Worm (Caenorhabditis elegans) whole organism, young adult: Measurements from ENCODE around the gene C06E7.88.

Experiments
- B0019.2 ChIP-seq: fragments of 200-800 bp; sonication (Bioruptor generic); conservative IDR thresholded peaks from 2 replicates; pipeline ENCODE4 v1.3.6; 2022; ENCODE audit warnings: missing genetic modification reagents, missing genetic modification characterization, missing compliant biosample characterization
- B0261.1 ChIP-seq: sonication (generic microtip); optimal IDR thresholded peaks from 2 replicates; lab custom pipeline; 2016; ENCODE audit warnings: mild to moderate bottlenecking, missing genetic modification characterization, moderate library complexity, missing compliant biosample characterization
- C06A6.2 ChIP-seq: fragments of 200-800 bp; sonication (Bioruptor generic); conservative IDR thresholded peaks from 2 replicates; pipeline ENCODE4 v1.3.6; 2022; ENCODE audit warnings: missing genetic modification characterization, missing compliant biosample characterization
- F10E7.11 ChIP-seq: sonication (generic microtip); optimal IDR thresholded peaks from 2 replicates; lab custom pipeline; 2017; ENCODE audit warnings: mild to moderate bottlenecking, missing genetic modification characterization, moderate library complexity, missing compliant biosample characterization
- F37B4.10 ChIP-seq: fragments of 200-800 bp; sonication (Bioruptor generic); IDR thresholded peaks from 2 replicates; pipeline ENCODE4 v1.3.6; 2022; ENCODE audit warnings: missing genetic modification characterization, missing compliant biosample characterization
- F39B2.1 ChIP-seq: fragments of 200-800 bp; sonication (Bioruptor generic); IDR thresholded peaks from 2 replicates; pipeline ENCODE4 v1.3.6; 2022; ENCODE audit warnings: missing genetic modification reagents, missing genetic modification characterization, missing compliant biosample characterization
- F49E8.2 ChIP-seq: sonication (generic microtip); optimal IDR thresholded peaks from 3 replicates; lab custom pipeline; 2017; ENCODE audit warnings: missing genetic modification characterization, mild to moderate bottlenecking, missing compliant biosample characterization, antibody characterized with exemption, moderate library complexity; ENCODE audit not compliant: insufficient read depth
- F57C9.4 ChIP-seq: sonication (generic microtip); optimal IDR thresholded peaks from 2 replicates; lab custom pipeline; 2017; ENCODE audit warnings: mild to moderate bottlenecking, missing genetic modification characterization, missing compliant biosample characterization
- K11D2.4 ChIP-seq: fragments of 200-800 bp; sonication (Bioruptor generic); IDR thresholded peaks from 2 replicates; pipeline ENCODE4 v1.3.6; 2022; ENCODE audit warnings: missing genetic modification reagents, missing genetic modification characterization, missing compliant biosample characterization
- Y67H2A.10 ChIP-seq: fragments of 200-800 bp; sonication (Bioruptor generic); conservative IDR thresholded peaks from 2 replicates; pipeline ENCODE4 v1.3.6; 2022; ENCODE audit warnings: missing genetic modification reagents, missing genetic modification characterization, missing compliant biosample characterization
- Y79H2A.3 ChIP-seq: fragments of 200-800 bp; sonication (Bioruptor generic); conservative IDR thresholded peaks from 2 replicates; pipeline ENCODE4 v1.3.6; 2022; ENCODE audit warnings: missing genetic modification reagents, missing genetic modification characterization, missing compliant biosample characterization
- ZK185.1 ChIP-seq: sonication (generic microtip); optimal IDR thresholded peaks from 2 replicates; lab custom pipeline; 2016; ENCODE audit warnings: mild to moderate bottlenecking, missing genetic modification characterization, missing compliant biosample characterization; ENCODE audit not compliant: poor library complexity, severe bottlenecking
- akir-1 ChIP-seq: fragments of 200-800 bp; sonication (Bioruptor generic); optimal IDR thresholded peaks from 2 replicates; lab custom pipeline; 2018; ENCODE audit warnings: mild to moderate bottlenecking, missing genetic modification characterization, moderate library complexity, missing compliant biosample characterization
- aptf-2 ChIP-seq: fragments of 200-800 bp; sonication (Bioruptor generic); conservative IDR thresholded peaks from 2 replicates; pipeline ENCODE4 v1.3.6; 2022; ENCODE audit warnings: missing genetic modification reagents, missing genetic modification characterization, missing compliant biosample characterization
- athp-1 ChIP-seq: sonication (generic microtip); optimal IDR thresholded peaks from 2 replicates; lab custom pipeline; 2017; ENCODE audit warnings: mild to moderate bottlenecking, missing genetic modification characterization, missing compliant biosample characterization
- ceh-27 ChIP-seq: fragments of 200-800 bp; sonication (Bioruptor generic); optimal IDR thresholded peaks from 2 replicates; lab custom pipeline; 2018; ENCODE audit warnings: mild to moderate bottlenecking, missing genetic modification characterization, moderate library complexity, missing compliant biosample characterization
- ceh-79 ChIP-seq: sonication (generic microtip); optimal IDR thresholded peaks from 2 replicates; lab custom pipeline; 2017; ENCODE audit warnings: mild to moderate bottlenecking, missing genetic modification characterization, missing compliant biosample characterization
- chd-7 ChIP-seq: sonication (generic microtip); optimal IDR thresholded peaks from 2 replicates; lab custom pipeline; 2016; ENCODE audit warnings: mild to moderate bottlenecking, missing genetic modification characterization, moderate library complexity, missing compliant biosample characterization
- dox-1 ChIP-seq: fragments of 200-800 bp; sonication (Bioruptor generic); IDR thresholded peaks from 2 replicates; pipeline ENCODE4 v1.3.6; 2022; ENCODE audit warnings: missing genetic modification reagents, missing genetic modification characterization, missing compliant biosample characterization
- efl-1 ChIP-seq: fragments of 150-350 bp; optimal IDR thresholded peaks from 2 replicates; lab custom pipeline; 2014; ENCODE audit warnings: missing biosample characterization, missing genetic modification reagents, missing genetic modification characterization
- fkh-3 ChIP-seq: sonication (generic microtip); optimal IDR thresholded peaks from 2 replicates; lab custom pipeline; 2016; ENCODE audit warnings: mild to moderate bottlenecking, missing genetic modification characterization, missing compliant biosample characterization
- gei-17 ChIP-seq: fragments of 200-800 bp; sonication (Bioruptor generic); optimal IDR thresholded peaks from 2 replicates; lab custom pipeline; 2018; ENCODE audit warnings: mild to moderate bottlenecking, missing genetic modification characterization, missing compliant biosample characterization
- hlh-12 ChIP-seq: sonication (generic microtip); optimal IDR thresholded peaks from 2 replicates; lab custom pipeline; 2016; ENCODE audit warnings: missing genetic modification characterization, missing compliant biosample characterization
- hsf-1 ChIP-seq: fragments of 200-800 bp; sonication (Bioruptor generic); IDR thresholded peaks from 2 replicates; pipeline ENCODE4 v1.3.6; 2022; ENCODE audit warnings: missing genetic modification reagents, missing genetic modification characterization, missing compliant biosample characterization
- let-526 ChIP-seq: fragments of 200-800 bp; sonication (Bioruptor generic); IDR thresholded peaks from 2 replicates; pipeline ENCODE4 v1.3.6; 2022; ENCODE audit warnings: missing genetic modification reagents, missing genetic modification characterization, missing compliant biosample characterization
- lir-1 ChIP-seq: fragments of 200-800 bp; sonication (Bioruptor generic); conservative IDR thresholded peaks from 2 replicates; pipeline ENCODE4 v1.3.6; 2022; ENCODE audit warnings: missing genetic modification reagents, missing genetic modification characterization, missing compliant biosample characterization
- madf-10 ChIP-seq: sonication (generic microtip); optimal IDR thresholded peaks from 2 replicates; lab custom pipeline; 2016; ENCODE audit warnings: mild to moderate bottlenecking, missing genetic modification characterization, missing compliant biosample characterization
- mel-28 ChIP-seq: sonication (generic microtip); optimal IDR thresholded peaks from 2 replicates; lab custom pipeline; 2016; ENCODE audit warnings: borderline replicate concordance, mild to moderate bottlenecking, missing genetic modification characterization, missing compliant biosample characterization
- mxl-1 ChIP-seq: sonication (generic microtip); optimal IDR thresholded peaks from 2 replicates; lab custom pipeline; 2016; ENCODE audit warnings: missing genetic modification characterization, missing compliant biosample characterization
- nfya-1 ChIP-seq: sonication (generic microtip); optimal IDR thresholded peaks from 2 replicates; lab custom pipeline; 2017; ENCODE audit warnings: antibody characterized with exemption, missing compliant biosample characterization, missing genetic modification characterization, borderline replicate concordance; ENCODE audit not compliant: insufficient read depth
- nhr-179 ChIP-seq: sonication (generic microtip); optimal IDR thresholded peaks from 2 replicates; lab custom pipeline; 2016; ENCODE audit warnings: mild to moderate bottlenecking, missing genetic modification characterization, missing compliant biosample characterization
- repo-1 ChIP-seq: sonication (generic microtip); optimal IDR thresholded peaks from 2 replicates; lab custom pipeline; 2017; ENCODE audit warnings: mild to moderate bottlenecking, missing genetic modification characterization, missing compliant biosample characterization
- rpc-1 ChIP-seq, 2 experiments: fragments of 150-350 bp in 1 of 2; sonication (generic microtip) in 1 of 2; optimal IDR thresholded peaks; 2 replicates each; lab custom pipeline; 2014 to 2018; ENCODE audit warnings: missing biosample characterization in 1 of 2, missing genetic modification characterization in 1 of 2, missing genetic modification reagents in 1 of 2, missing genotype in 1 of 2
- sdz-38 ChIP-seq: sonication (generic microtip); optimal IDR thresholded peaks from 2 replicates; lab custom pipeline; 2016; ENCODE audit warnings: missing genotype, missing genetic modification characterization, missing compliant biosample characterization
- snpc-4 ChIP-seq, 5 experiments: fragments of 150-350 bp in 1 of 5; sonication (generic microtip) in 4 of 5; optimal IDR thresholded peaks; 2 replicates each; lab custom pipeline; 2014 to 2018; ENCODE audit warnings: missing genetic modification characterization in 5 of 5, missing biosample characterization in 3 of 5, antibody characterized with exemption in 2 of 5, mild to moderate bottlenecking in 2 of 5, missing compliant biosample characterization in 2 of 5, missing genotype in 2 of 5, moderate library complexity in 2 of 5, missing genetic modification reagents in 1 of 5
- ztf-18 ChIP-seq: sonication (generic microtip); optimal IDR thresholded peaks from 2 replicates; lab custom pipeline; 2016; ENCODE audit warnings: missing genotype, mild to moderate bottlenecking, missing genetic modification characterization, missing compliant biosample characterization
- ztf-28 ChIP-seq: fragments of 200-800 bp; sonication (Bioruptor generic); IDR thresholded peaks from 2 replicates; pipeline ENCODE4 v1.3.6; 2022; ENCODE audit warnings: missing genetic modification reagents, missing genetic modification characterization, missing compliant biosample characterization

The C06E7.88 gene

DNA sequence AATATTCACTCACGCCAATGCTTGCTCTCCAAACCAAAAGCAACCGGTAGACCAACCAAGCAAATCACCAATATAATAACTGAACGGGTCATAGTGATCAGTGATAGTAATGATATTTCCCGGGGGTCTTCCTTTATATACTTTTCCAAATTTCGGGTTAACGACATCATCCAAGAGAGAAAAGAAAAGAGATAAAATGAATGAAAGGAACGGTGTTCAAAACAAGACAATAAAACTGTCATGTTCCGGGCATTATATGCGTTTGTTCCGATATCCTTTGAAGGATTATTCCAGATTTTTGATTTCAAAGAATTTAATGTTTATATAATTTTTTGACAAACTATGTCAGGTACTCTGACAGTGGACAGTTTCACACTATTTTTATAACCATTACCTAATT lies at the start of gene C06E7.88:
Gene C06E7.88 (minus strand): TSS at position 101 of the 400 bp plus-strand sequence.
- TF ChIP-seq F49E8.2 (tag; lab: Kevin White, UChicago): no peak
- no peak for TF ChIP-seq Y79H2A.3
- no peak for TF ChIP-seq F10E7.11
- TF ChIP-seq Y67H2A.10 (GFP tag; lab: Robert Waterston, UW): no peak
- no peak for TF ChIP-seq F37B4.10
- no peak for TF ChIP-seq efl-1 (GFP tag; lab: Kevin White, UChicago)
- no peak for TF ChIP-seq chd-7

DNA sequence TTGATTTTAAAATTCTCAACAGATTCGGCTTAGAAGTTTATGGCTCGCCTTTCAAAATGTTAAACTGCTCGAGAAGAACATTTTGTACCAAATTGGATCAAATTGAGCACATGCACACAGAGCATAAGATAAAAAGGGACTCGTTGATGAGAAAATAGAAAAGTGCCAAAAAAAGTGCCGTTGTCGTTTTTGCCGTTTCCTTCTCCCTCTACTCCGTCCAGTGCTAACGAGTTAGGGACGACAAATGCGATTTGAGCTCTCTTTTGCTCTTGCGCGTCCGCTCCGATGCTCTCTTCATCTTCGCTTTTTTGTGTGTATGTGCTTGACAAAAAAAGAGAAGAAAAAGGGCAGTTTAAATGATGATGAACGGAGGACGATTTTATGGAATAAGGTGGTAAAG lies 48.1 kb upstream of the C06E7.88 start:
- TF ChIP-seq fkh-3 (no peak), Y79H2A.3 (no peak), ceh-79 (tag; lab: Kevin White, UChicago) (no peak), lir-1 (no peak), C06A6.2 (GFP tag; lab: Robert Waterston, UW) (no peak), dox-1 (GFP tag; lab: Robert Waterston, UW) (no peak)

DNA sequence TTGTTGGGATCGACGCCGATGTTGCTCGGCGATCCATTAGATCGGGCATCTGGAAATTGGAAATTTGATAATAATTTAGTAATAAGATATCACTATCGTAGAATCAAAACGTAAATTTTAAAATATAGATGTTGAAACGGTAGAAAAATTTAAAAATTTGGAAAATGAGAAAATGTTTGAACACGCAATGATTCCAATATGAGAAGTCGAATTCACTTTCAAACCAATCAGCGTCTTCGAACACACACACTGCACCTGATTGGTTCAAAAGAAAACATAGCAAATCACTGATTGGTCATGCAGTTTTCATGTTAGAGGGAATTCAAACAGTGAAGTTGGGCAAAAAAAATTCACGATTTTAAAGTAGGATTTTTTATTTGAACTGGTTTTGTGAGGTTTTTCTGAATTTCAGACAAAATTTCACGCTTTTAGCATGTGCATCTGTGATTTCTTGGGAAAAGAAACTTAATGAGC lies 36.3 kb upstream of the C06E7.88 start, which contains the start of gene H04M03.12:
Gene H04M03.12 (minus strand): TSS at position 51 of the 474 bp plus-strand sequence.
- TF ChIP-seq ztf-18 (no peak), hsf-1 (GFP tag; lab: Robert Waterston, UW) (no peak), B0261.1 (tag; lab: Kevin White, UChicago) (no peak), K11D2.4 (GFP tag; lab: Robert Waterston, UW) (no peak), lir-1 (no peak), F39B2.1 (GFP tag; lab: Robert Waterston, UW) (no peak), akir-1 (GFP tag; lab: Kevin White, UChicago) (no peak), athp-1 (tag; lab: Kevin White, UChicago) (no peak), ztf-28 (GFP tag; lab: Robert Waterston, UW) (no peak), snpc-4 (GFP tag; optimal IDR thresholded peaks at IDR 0.05; lab: Kevin White, UChicago) (no peak), snpc-4 (tag; optimal IDR thresholded peaks at IDR 0.05; lab: Kevin White, UChicago) (no peak), hlh-12 (no peak), ceh-27 (GFP tag; lab: Kevin White, UChicago) (no peak), repo-1 (no peak)

DNA sequence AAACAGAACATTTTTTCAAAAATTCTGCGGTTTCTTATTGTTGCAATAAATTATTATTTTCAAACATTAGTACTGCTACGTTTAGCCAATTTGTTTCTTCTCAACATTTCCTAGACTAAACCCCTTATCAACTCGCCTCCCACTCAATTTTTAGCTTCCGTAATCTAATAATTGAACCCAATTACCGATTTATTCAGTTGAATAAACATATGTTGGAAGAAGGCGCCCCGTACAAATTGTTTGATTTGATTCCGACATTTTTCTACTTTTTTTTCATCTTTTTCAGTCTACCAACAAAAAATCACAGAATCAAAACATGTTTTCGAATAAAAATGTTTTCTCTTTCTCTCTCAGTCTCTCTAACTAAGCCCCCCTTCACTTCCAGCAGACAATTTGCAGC lies 35.6 kb upstream of the C06E7.88 start:
- no peak for TF ChIP-seq nfya-1 (tag; lab: Kevin White, UChicago)
- no peak for TF ChIP-seq F37B4.10
- TF ChIP-seq lir-1: no peak
- TF ChIP-seq ceh-27 (GFP tag; lab: Kevin White, UChicago): no peak
- no peak for TF ChIP-seq let-526 (GFP tag; lab: Robert Waterston, UW)
- TF ChIP-seq F10E7.11: no peak
- no peak for TF ChIP-seq mel-28 (tag; lab: Kevin White, UChicago)
- TF ChIP-seq gei-17 (GFP tag; lab: Kevin White, UChicago): no peak
- TF ChIP-seq ZK185.1: no peak
- no peak for TF ChIP-seq madf-10
- TF ChIP-seq aptf-2 (GFP tag; lab: Robert Waterston, UW): no peak

DNA sequence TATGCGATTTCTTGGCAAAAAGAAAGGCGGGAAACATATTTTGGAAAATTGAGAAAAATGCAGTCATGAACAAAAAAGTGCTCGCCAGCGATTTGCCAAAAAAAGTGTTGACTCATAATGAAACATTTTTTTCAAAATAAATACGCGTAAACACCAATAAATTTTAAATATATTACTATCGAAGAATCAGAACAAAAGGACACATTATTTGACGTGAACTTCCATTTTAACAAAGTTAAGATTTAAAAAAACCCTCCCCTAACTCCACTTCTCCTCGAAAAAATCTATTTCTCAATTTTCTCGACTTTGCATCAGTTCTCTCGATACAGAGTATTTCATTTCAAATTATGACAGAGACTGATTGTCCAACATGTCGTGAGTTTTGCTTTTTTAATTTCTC lies 29.3 kb upstream of the C06E7.88 start, which contains the start of gene pck-3:
Gene pck-3 (plus strand): TSS at position 301 of the 400 bp plus-strand sequence.
- TF ChIP-seq sdz-38 (tag; lab: Kevin White, UChicago) (no peak), mxl-1 (tag; lab: Kevin White, UChicago) (no peak), nhr-179 (tag; lab: Kevin White, UChicago) (no peak), rpc-1 (optimal IDR thresholded peaks at IDR 0.05; lab: Kevin White, UChicago) (no peak), rpc-1 (tag; optimal IDR thresholded peaks at IDR 0.05; lab: Kevin White, UChicago) (no peak), F57C9.4 (no peak), B0019.2 (GFP tag; lab: Robert Waterston, UW) (no peak)
